Worm (Caenorhabditis elegans): ENCODE measurements around the gene ZK546.4.

ce11 chrII:4960690-4961089, 22.8 kb downstream of the ZK546.4 start:
- no peak for TF ChIP-seq ama-1 (optimal IDR thresholded peaks at IDR 0.05)
- TF ChIP-seq scrt-1 (GFP tag; IDR thresholded peaks at IDR 0.05) = no peak
- no peak for TF ChIP-seq tbx-37 (GFP tag; conservative IDR thresholded peaks at IDR 0.05)
- no peak for TF ChIP-seq flt-1 (GFP tag; IDR thresholded peaks at IDR 0.05)
- no peak for TF ChIP-seq hmg-4 (GFP tag; optimal IDR thresholded peaks at IDR 0.05)
- no peak for TF ChIP-seq F13C5.2 (tag; optimal IDR thresholded peaks at IDR 0.05)
- no peak for TF ChIP-seq tbx-11 (GFP tag; IDR thresholded peaks at IDR 0.05)
- TF ChIP-seq hnd-1 (tag; optimal IDR thresholded peaks at IDR 0.05) = no peak
- TF ChIP-seq ceh-36 (tag; optimal IDR thresholded peaks at IDR 0.05) = no peak
- TF ChIP-seq ets-7 (tag; optimal IDR thresholded peaks at IDR 0.05) = no peak

All from whole organism, early embryonic.